Worm (Caenorhabditis elegans): ENCODE measurements around the gene T04H1.5.

Gene T04H1.5

ce11 chrV:12269272-12269767, 18.2 kb downstream of the T04H1.5 start, which contains the start of gene twk-24:
TSS of gene twk-24 (minus strand) at chrV:12269322.
- no peak for TF ChIP-seq ccch-3 (GFP tag; optimal IDR thresholded peaks at IDR 0.05)

- no peak for TF ChIP-seq nhr-120 (GFP tag; IDR thresholded peaks at IDR 0.05)
- no peak for TF ChIP-seq attf-3 (GFP tag; conservative IDR thresholded peaks at IDR 0.05)
- TF ChIP-seq dpl-1 (GFP tag; optimal IDR thresholded peaks at IDR 0.05): peak; percentile 21
- no peak for TF ChIP-seq pha-4 (tag; optimal IDR thresholded peaks at IDR 0.05)
- peak; percentile 67 for TF ChIP-seq efl-1 (GFP tag; optimal IDR thresholded peaks at IDR 0.05)
- no peak for TF ChIP-seq F22D6.2 (tag; optimal IDR thresholded peaks at IDR 0.05)
- TF ChIP-seq mcd-1 (GFP tag; IDR thresholded peaks at IDR 0.05): peak; percentile 61; the same call in 1 of the 2 replicates
- no peak for TF ChIP-seq dpff-1 (tag; optimal IDR thresholded peaks at IDR 0.05)
- TF ChIP-seq madf-6 (GFP tag; IDR thresholded peaks at IDR 0.05): 0 out of 2 replicates have a peak, but pooled peaks have one; percentile 19
- no peak for TF ChIP-seq ztf-6 (GFP tag; IDR thresholded peaks at IDR 0.05)
- TF ChIP-seq somi-1 (GFP tag; optimal IDR thresholded peaks at IDR 0.05): no peak
- no peak for TF ChIP-seq ccch-3 (GFP tag; optimal IDR thresholded peaks at IDR 0.05)
These were observed 20.4 kb downstream of the T04H1.5 start, which contains the start of the genes tsfm-1 and capg-2 for ce11 chrV:12271495-12271894. TSS of gene tsfm-1 (minus strand) at chrV:12271551. TSS of gene capg-2 (plus strand) at chrV:12271873.

DNA sequence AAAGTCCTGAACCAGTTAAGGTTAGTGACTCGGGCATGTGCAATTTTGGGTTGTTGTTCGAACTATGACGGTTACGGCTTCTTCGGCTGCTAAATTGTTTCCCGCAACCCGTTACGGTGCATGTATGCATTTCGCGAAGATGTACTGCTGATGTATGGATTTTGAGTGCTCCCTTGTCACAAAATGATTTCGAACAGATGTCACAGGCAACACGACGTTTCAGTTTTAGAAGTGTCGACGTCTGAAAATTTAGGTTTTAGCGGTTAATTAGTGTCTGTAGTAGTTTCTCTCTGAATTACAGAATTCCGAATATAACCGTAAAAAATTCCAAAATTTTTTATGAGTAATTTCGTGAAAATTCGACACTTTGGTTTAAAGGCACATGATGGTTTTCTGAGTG, 24.6 kb downstream of the T04H1.5 start:
- TF ChIP-seq zfh-2 (GFP tag; conservative IDR thresholded peaks at IDR 0.05) (no peak), ceh-91 (GFP tag; IDR thresholded peaks at IDR 0.05) (no peak), attf-6 (GFP tag; IDR thresholded peaks at IDR 0.05) (no peak; the same call in 1 of the 2 replicates), T07F8.4 (tag; optimal IDR thresholded peaks at IDR 0.05) (no peak), C06A6.2 (GFP tag; conservative IDR thresholded peaks at IDR 0.05) (no peak), ztf-22 (GFP tag; optimal IDR thresholded peaks at IDR 0.05) (no peak), ZK185.1 (tag; optimal IDR thresholded peaks at IDR 0.05; ENCODE audit: poor library complexity, severe bottlenecking) (no peak), F39B2.1 (GFP tag; IDR thresholded peaks at IDR 0.05) (no peak), madf-6 (GFP tag; IDR thresholded peaks at IDR 0.05) (no peak), hlh-12 (tag; optimal IDR thresholded peaks at IDR 0.05) (no peak), F52B5.7 (tag; optimal IDR thresholded peaks at IDR 0.05) (no peak), F49E8.2 (tag; optimal IDR thresholded peaks at IDR 0.05; ENCODE audit: insufficient read depth) (no peak), ztf-3 (GFP tag; optimal IDR thresholded peaks at IDR 0.05) (no peak), B0035.1 (tag; optimal IDR thresholded peaks at IDR 0.05) (no peak), T26A5.8 (tag; optimal IDR thresholded peaks at IDR 0.05) (no peak), attf-3 (GFP tag; conservative IDR thresholded peaks at IDR 0.05) (0 out of 2 replicates have a peak, but pooled peaks have one; percentile 20), ets-4 (GFP tag; optimal IDR thresholded peaks at IDR 0.05) (no peak), tlf-1 (GFP tag; optimal IDR thresholded peaks at IDR 0.05) (no peak), nfya-2 (GFP tag; IDR thresholded peaks at IDR 0.05) (0 out of 2 replicates have a peak, but pooled peaks have one; percentile 44), ceh-58 (GFP tag; IDR thresholded peaks at IDR 0.05) (no peak), efl-1 (GFP tag; optimal IDR thresholded peaks at IDR 0.05) (no peak), Y67H2A.10 (GFP tag; conservative IDR thresholded peaks at IDR 0.05) (no peak), B0019.2 (GFP tag; conservative IDR thresholded peaks at IDR 0.05) (no peak), B0336.3 (GFP tag; IDR thresholded peaks at IDR 0.05) (no peak), madf-10 (tag; optimal IDR thresholded peaks at IDR 0.05) (no peak), unc-130 (GFP tag; optimal IDR thresholded peaks at IDR 0.05) (no peak), lin-35 (GFP tag; optimal IDR thresholded peaks at IDR 0.05) (peak in 1 of 3 experiments; percentile 4), zim-3 (tag; optimal IDR thresholded peaks at IDR 0.05) (no peak), F37B4.10 (GFP tag; IDR thresholded peaks at IDR 0.05) (no peak), nfya-1 (tag; optimal IDR thresholded peaks at IDR 0.05; ENCODE audit: borderline replicate concordance, insufficient read depth) (no peak), cebp-1 (GFP tag; IDR thresholded peaks at IDR 0.05) (no peak), cebp-1 (tag; optimal IDR thresholded peaks at IDR 0.05) (no peak), him-1 (tag; optimal IDR thresholded peaks at IDR 0.05) (no peak), atf-7 (tag; optimal IDR thresholded peaks at IDR 0.05) (no peak), mes-4 (tag; optimal IDR thresholded peaks at IDR 0.05) (no peak), akir-1 (GFP tag; optimal IDR thresholded peaks at IDR 0.05) (no peak)

Data from whole organism, young adult.